Fruit fly (Drosophila melanogaster) whole organism, prepupa: Measurements from ENCODE around the gene rux.
A peak's percentile ranks its signal among the peaks of the same experiment; 100 is the strongest.

ENCODE experiments used
- Blimp-1 ChIP-seq: fragments of 200-800 bp; sonication (Bioruptor generic); optimal IDR thresholded peaks from 3 replicates; lab custom pipeline; 2017; ENCODE audit warnings: missing biosample characterization, missing genetic modification characterization, mild to moderate bottlenecking, moderate library complexity, missing genetic modification reagents
- CG10631 ChIP-seq: fragments of 200-800 bp; sonication (Bioruptor generic); optimal IDR thresholded peaks from 2 replicates; lab custom pipeline; 2016; ENCODE audit warnings: missing biosample characterization, missing genetic modification characterization
- CG10669 ChIP-seq: fragments of 200-800 bp; sonication (Bioruptor generic); optimal IDR thresholded peaks from 3 replicates; lab custom pipeline; 2018; ENCODE audit warnings: missing biosample characterization, mild to moderate bottlenecking, missing genetic modification characterization, moderate library complexity
- CG11902 ChIP-seq: fragments of 200-800 bp; sonication (Bioruptor generic); optimal IDR thresholded peaks from 3 replicates; lab custom pipeline; 2016; ENCODE audit warnings: missing biosample characterization, missing genetic modification characterization
- CG15336 ChIP-seq: fragments of 200-800 bp; sonication (Bioruptor generic); IDR thresholded peaks from 2 replicates; pipeline ENCODE4 v1.3.6; 2022; ENCODE audit warnings: missing biosample characterization, missing genetic modification characterization
- CG1621 ChIP-seq: fragments of 200-800 bp; sonication (Bioruptor generic); optimal IDR thresholded peaks from 3 replicates; lab custom pipeline; 2018; ENCODE audit warnings: missing biosample characterization, mild to moderate bottlenecking, missing genetic modification characterization
- CG16779 ChIP-seq: fragments of 200-800 bp; sonication (Bioruptor generic); optimal IDR thresholded peaks from 3 replicates; lab custom pipeline; 2017; ENCODE audit warnings: missing biosample characterization, mild to moderate bottlenecking, missing genetic modification characterization
- CG3032 ChIP-seq: fragments of 200-800 bp; optimal IDR thresholded peaks from 2 replicates; lab custom pipeline; 2019; ENCODE audit warnings: missing biosample characterization, mild to moderate bottlenecking, missing genetic modification characterization, moderate library complexity
- CG31627 ChIP-seq: fragments of 200-800 bp; sonication (Bioruptor generic); optimal IDR thresholded peaks from 3 replicates; lab custom pipeline; 2016; ENCODE audit warnings: missing biosample characterization, missing genetic modification characterization
- CG32006 ChIP-seq: fragments of 200-800 bp; sonication (Bioruptor generic); optimal IDR thresholded peaks from 3 replicates; lab custom pipeline; 2017; ENCODE audit warnings: missing biosample characterization, mild to moderate bottlenecking, missing genetic modification characterization
- CG34406 ChIP-seq: fragments of 200-800 bp; sonication (Bioruptor generic); optimal IDR thresholded peaks from 3 replicates; lab custom pipeline; 2016; ENCODE audit warnings: missing biosample characterization, missing genetic modification characterization
- CG3919 ChIP-seq: fragments of 200-800 bp; sonication (Bioruptor generic); optimal IDR thresholded peaks from 3 replicates; lab custom pipeline; 2016; ENCODE audit warnings: missing biosample characterization, missing genetic modification characterization
- CG4318 ChIP-seq: fragments of 200-800 bp; sonication (Bioruptor generic); optimal IDR thresholded peaks from 3 replicates; lab custom pipeline; 2017; ENCODE audit warnings: missing biosample characterization, mild to moderate bottlenecking, missing genetic modification characterization
- CG6163 ChIP-seq: fragments of 200-800 bp; sonication (Bioruptor generic); IDR thresholded peaks from 3 replicates; pipeline ENCODE4 v1.3.6; 2022; ENCODE audit warnings: missing biosample characterization, missing genetic modification characterization
- CG6276 ChIP-seq: fragments of 200-800 bp; sonication (Bioruptor generic); optimal IDR thresholded peaks from 2 replicates; lab custom pipeline; 2017; ENCODE audit warnings: missing biosample characterization, mild to moderate bottlenecking, missing genetic modification characterization
- CG6792 ChIP-seq: fragments of 200-800 bp; sonication (Bioruptor generic); optimal IDR thresholded peaks from 3 replicates; lab custom pipeline; 2016; ENCODE audit warnings: missing biosample characterization, missing genetic modification characterization
- CG6808 ChIP-seq: fragments of 200-800 bp; sonication (Bioruptor generic); optimal IDR thresholded peaks from 3 replicates; lab custom pipeline; 2017; ENCODE audit warnings: missing biosample characterization, missing genetic modification characterization, mild to moderate bottlenecking, moderate library complexity, missing genetic modification reagents
- CG7368 ChIP-seq: fragments of 200-800 bp; sonication (Bioruptor generic); optimal IDR thresholded peaks from 3 replicates; lab custom pipeline; 2016; ENCODE audit warnings: missing biosample characterization, missing genetic modification characterization
- CG8119 ChIP-seq: fragments of 200-800 bp; sonication (Bioruptor generic); IDR thresholded peaks from 3 replicates; pipeline ENCODE4 v1.3.6; 2022; ENCODE audit warnings: missing biosample characterization, missing genetic modification characterization
- CG8319 ChIP-seq: fragments of 200-800 bp; sonication (Bioruptor generic); optimal IDR thresholded peaks from 3 replicates; lab custom pipeline; 2016; ENCODE audit warnings: missing biosample characterization, missing genetic modification characterization
- CG8632 ChIP-seq: fragments of 200-800 bp; sonication (Bioruptor generic); optimal IDR thresholded peaks from 3 replicates; lab custom pipeline; 2016; ENCODE audit warnings: missing biosample characterization, missing genetic modification characterization
- CG9139 ChIP-seq: fragments of 200-800 bp; sonication (Bioruptor generic); optimal IDR thresholded peaks from 3 replicates; lab custom pipeline; 2017; ENCODE audit warnings: missing biosample characterization, mild to moderate bottlenecking, missing genetic modification characterization
- Eip75B ChIP-seq: fragments of 200-800 bp; sonication (Bioruptor generic); optimal IDR thresholded peaks from 3 replicates; lab custom pipeline; 2016; ENCODE audit warnings: missing biosample characterization, missing genetic modification characterization
- Eip78C ChIP-seq: fragments of 200-800 bp; sonication (Bioruptor generic); peaks from one replicate; lab custom pipeline; 2016; ENCODE audit warnings: missing biosample characterization, missing genetic modification characterization
- Ets96B ChIP-seq: fragments of 200-800 bp; optimal IDR thresholded peaks from 2 replicates; lab custom pipeline; 2019; ENCODE audit warnings: missing biosample characterization, mild to moderate bottlenecking, missing genetic modification characterization, moderate library complexity
- Gug ChIP-seq: fragments of 200-800 bp; sonication (Bioruptor generic); IDR thresholded peaks from 2 replicates; pipeline ENCODE4 v1.3.6; 2022; ENCODE audit warnings: missing biosample characterization, missing genetic modification characterization
- Hr38 ChIP-seq: sonication (Bioruptor generic); optimal IDR thresholded peaks from 2 replicates; lab custom pipeline; 2016; ENCODE audit warnings: missing biosample characterization, missing genetic modification characterization
- Hr39 ChIP-seq: fragments of 200-800 bp; sonication (Bioruptor generic); optimal IDR thresholded peaks from 2 replicates; lab custom pipeline; 2016; ENCODE audit warnings: missing biosample characterization, missing genetic modification characterization
- Lpt ChIP-seq: fragments of 200-800 bp; sonication (Bioruptor generic); optimal IDR thresholded peaks from 3 replicates; lab custom pipeline; 2016; ENCODE audit warnings: missing biosample characterization, missing genetic modification characterization
- Met ChIP-seq: fragments of 200-800 bp; sonication (Bioruptor generic); optimal IDR thresholded peaks from 3 replicates; lab custom pipeline; 2016; ENCODE audit warnings: missing biosample characterization, missing genetic modification characterization
- OdsH ChIP-seq: fragments of 200-800 bp; sonication (Bioruptor generic); optimal IDR thresholded peaks from 3 replicates; lab custom pipeline; 2016; ENCODE audit warnings: missing biosample characterization, missing genetic modification characterization
- Smox ChIP-seq: fragments of 200-800 bp; sonication (Bioruptor generic); optimal IDR thresholded peaks from 3 replicates; lab custom pipeline; 2016; ENCODE audit warnings: missing biosample characterization, missing genetic modification characterization
- Sox14 ChIP-seq: fragments of 200-800 bp; sonication (Bioruptor generic); optimal IDR thresholded peaks from 3 replicates; lab custom pipeline; 2016; ENCODE audit warnings: missing biosample characterization, missing genetic modification characterization
- achi ChIP-seq: fragments of 200-800 bp; sonication (Bioruptor generic); optimal IDR thresholded peaks from 3 replicates; lab custom pipeline; 2016; ENCODE audit warnings: missing biosample characterization, missing genetic modification characterization
- acj6 ChIP-seq: fragments of 200-800 bp; sonication (Bioruptor generic); optimal IDR thresholded peaks from 3 replicates; lab custom pipeline; 2016; ENCODE audit warnings: missing biosample characterization, missing genetic modification characterization
- cyc ChIP-seq: fragments of 200-800 bp; sonication (Bioruptor generic); optimal IDR thresholded peaks from 3 replicates; lab custom pipeline; 2016; ENCODE audit warnings: missing biosample characterization, missing genetic modification characterization
- dac ChIP-seq: fragments of 200-800 bp; sonication (Bioruptor generic); optimal IDR thresholded peaks from 2 replicates; lab custom pipeline; 2017; ENCODE audit warnings: missing biosample characterization, mild to moderate bottlenecking, missing genetic modification characterization
- dsx ChIP-seq: fragments of 200-800 bp; optimal IDR thresholded peaks from 3 replicates; lab custom pipeline; 2019; ENCODE audit warnings: missing biosample characterization, mild to moderate bottlenecking, missing genetic modification characterization, moderate library complexity; ENCODE audit not compliant: poor library complexity, severe bottlenecking
- eg ChIP-seq: fragments of 200-800 bp; sonication (Bioruptor generic); IDR thresholded peaks from 3 replicates; pipeline ENCODE4 v1.3.6; 2022; ENCODE audit warnings: missing biosample characterization, missing genetic modification characterization
- esn ChIP-seq: fragments of 200-800 bp; sonication (Bioruptor generic); optimal IDR thresholded peaks from 2 replicates; lab custom pipeline; 2016; ENCODE audit warnings: missing biosample characterization, mild to moderate bottlenecking, missing genetic modification characterization, moderate library complexity
- fd59A ChIP-seq: fragments of 200-800 bp; sonication (Bioruptor generic); optimal IDR thresholded peaks from 2 replicates; lab custom pipeline; 2017; ENCODE audit warnings: missing biosample characterization, mild to moderate bottlenecking, missing genetic modification characterization, missing genetic modification reagents
- fd85E ChIP-seq: fragments of 200-800 bp; sonication (Bioruptor generic); optimal IDR thresholded peaks from 3 replicates; lab custom pipeline; 2016; ENCODE audit warnings: missing biosample characterization, missing genetic modification characterization
- lz ChIP-seq: fragments of 200-800 bp; sonication (Bioruptor generic); optimal IDR thresholded peaks from 3 replicates; lab custom pipeline; 2016; ENCODE audit warnings: missing biosample characterization, missing genetic modification characterization
- pdm3 ChIP-seq: fragments of 200-800 bp; sonication (Bioruptor generic); optimal IDR thresholded peaks from 3 replicates; lab custom pipeline; 2016; ENCODE audit warnings: missing biosample characterization, missing genetic modification characterization
- salr ChIP-seq, 2 experiments: fragments of 200-800 bp; sonication (Bioruptor generic); optimal IDR thresholded peaks; 3 replicates each; lab custom pipeline; 2016 to 2018; ENCODE audit warnings: missing biosample characterization in 2 of 2, missing genetic modification characterization in 2 of 2, mild to moderate bottlenecking in 1 of 2
- spab ChIP-seq: fragments of 200-800 bp; sonication (Bioruptor generic); optimal IDR thresholded peaks from 2 replicates; lab custom pipeline; 2017; ENCODE audit warnings: missing biosample characterization, mild to moderate bottlenecking, missing genetic modification characterization, missing genetic modification reagents
- ss ChIP-seq, 2 experiments: fragments of 200-800 bp; sonication (Bioruptor generic); optimal IDR thresholded peaks; 2 replicates in 1 of 2; 3 replicates in 1 of 2; lab custom pipeline; 2017 to 2018; ENCODE audit warnings: mild to moderate bottlenecking in 2 of 2, missing biosample characterization in 2 of 2, missing genetic modification characterization in 2 of 2, moderate library complexity in 1 of 2
- svp ChIP-seq: fragments of 200-800 bp; sonication (Bioruptor generic); peaks from one replicate; lab custom pipeline; 2016; ENCODE audit warnings: missing biosample characterization, missing genetic modification characterization
- vri ChIP-seq: fragments of 200-800 bp; sonication (Bioruptor generic); optimal IDR thresholded peaks from 3 replicates; lab custom pipeline; 2016; ENCODE audit warnings: missing biosample characterization, mild to moderate bottlenecking, missing genetic modification characterization

The rux gene

DNA sequence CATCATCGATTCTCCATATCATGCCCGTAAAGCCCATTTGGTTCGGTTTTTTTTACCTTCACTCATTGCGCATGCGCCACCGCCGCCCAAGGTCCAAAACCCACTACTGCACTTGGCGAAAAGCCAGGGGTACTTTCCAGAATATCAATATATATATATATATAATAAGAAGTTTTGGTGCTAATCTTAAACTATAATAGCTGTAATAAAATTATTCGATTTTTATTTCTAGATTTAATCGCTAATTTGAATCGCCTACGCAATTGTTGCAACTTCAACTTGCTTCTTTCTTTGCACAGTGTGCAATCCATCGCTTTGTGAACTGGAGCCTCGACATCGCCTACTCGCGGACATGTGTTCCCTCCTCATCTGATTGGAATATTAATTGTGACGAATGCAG is 33.8 kb downstream of the rux start:
- peak; percentile 52 for TF ChIP-seq svp
- peak; percentile 66 for TF ChIP-seq Ets96B (tag; lab: Kevin White, UChicago)
- TF ChIP-seq CG15336 (GFP tag; lab: Robert Waterston, UW), result peak; percentile 41; the same call in 1 of the 2 replicates
- TF ChIP-seq dac (GFP tag; lab: Kevin White, UChicago), result no peak
- peak; percentile 57 for TF ChIP-seq CG10631 (GFP tag; lab: Kevin White, UChicago)
- TF ChIP-seq Eip78C (GFP tag; lab: Kevin White, UChicago), result peak; percentile 63
- TF ChIP-seq CG3919 (GFP tag; lab: Kevin White, UChicago), result peak; percentile 31
- TF ChIP-seq acj6 (GFP tag; lab: Kevin White, UChicago), result peak; percentile 35
- TF ChIP-seq OdsH (GFP tag; lab: Kevin White, UChicago), result peak; percentile 39
- TF ChIP-seq CG4318 (GFP tag; lab: Kevin White, UChicago), result no peak
- TF ChIP-seq CG8632, result peak; percentile 36
- TF ChIP-seq CG34406 (GFP tag; lab: Kevin White, UChicago), result peak; percentile 37
- peak in 1 of 2 experiments; percentile 51 for TF ChIP-seq ss (GFP tag; optimal IDR thresholded peaks at IDR 0.05; lab: Kevin White, UChicago)
- TF ChIP-seq CG9139 (GFP tag; lab: Kevin White, UChicago), result peak; percentile 58
- no peak for TF ChIP-seq CG6276
- peak; percentile 65 for TF ChIP-seq CG3032
- TF ChIP-seq cyc (GFP tag; lab: Kevin White, UChicago), result no peak
- TF ChIP-seq fd59A (GFP tag; lab: Kevin White, UChicago), result peak; percentile 4
- TF ChIP-seq esn, result peak; percentile 8
- TF ChIP-seq pdm3 (GFP tag; lab: Kevin White, UChicago), result peak; percentile 5
- peak; percentile 44 for TF ChIP-seq CG32006 (GFP tag; lab: Kevin White, UChicago)
- TF ChIP-seq CG16779, result no peak
- peak; percentile 66; the same call in 2 of the 3 replicates for TF ChIP-seq CG6163 (GFP tag; lab: Robert Waterston, UW)
- TF ChIP-seq Gug (GFP tag; lab: Robert Waterston, UW), result no peak
- no peak for TF ChIP-seq lz
- peak; percentile 2 for TF ChIP-seq CG6792 (GFP tag; lab: Kevin White, UChicago)
- TF ChIP-seq achi (GFP tag; lab: Kevin White, UChicago), result peak; percentile 35
- peak; percentile 54 for TF ChIP-seq dsx (GFP tag; lab: Kevin White, UChicago)
- no peak for TF ChIP-seq Eip75B (GFP tag; lab: Kevin White, UChicago)
- peak; percentile 44 for TF ChIP-seq spab (GFP tag; lab: Kevin White, UChicago)
- TF ChIP-seq CG6808 (GFP tag; lab: Kevin White, UChicago), result peak; percentile 56
- TF ChIP-seq Met (GFP tag; lab: Kevin White, UChicago), result no peak
- peak; percentile 61 for TF ChIP-seq CG10669 (GFP tag; lab: Kevin White, UChicago)
- no peak for TF ChIP-seq CG1621 (tag; lab: Kevin White, UChicago)
- no peak for TF ChIP-seq Smox (GFP tag; lab: Kevin White, UChicago)
- TF ChIP-seq, all 60 proteins: peak for 24

dm6 chrX:6000747-6001426 is 36.7 kb downstream of the rux start, which contains the start of gene CG4766:
Gene CG4766 (minus strand): TSS chrX:6000797.
- TF ChIP-seq CG6792 (GFP tag; lab: Kevin White, UChicago) (peak; percentile 87), Blimp-1 (GFP tag; lab: Kevin White, UChicago) (peak; percentile 55), fd85E (peak; percentile 36), CG31627 (GFP tag; lab: Kevin White, UChicago) (peak; percentile 83), CG8319 (GFP tag; lab: Kevin White, UChicago) (peak; percentile 72), CG8119 (GFP tag; lab: Robert Waterston, UW) (peak; percentile 92), ss (GFP tag; optimal IDR thresholded peaks at IDR 0.05; lab: Kevin White, UChicago) (peak; percentile 56 to 81), eg (GFP tag; lab: Robert Waterston, UW) (peak; percentile 78), salr (GFP tag; optimal IDR thresholded peaks at IDR 0.05; lab: Kevin White, UChicago) (peak; percentile 42 to 83), vri (GFP tag; lab: Kevin White, UChicago) (peak; percentile 76), Eip78C (GFP tag; lab: Kevin White, UChicago) (peak; percentile 97), Hr39 (GFP tag; lab: Kevin White, UChicago) (peak; percentile 86), CG7368 (GFP tag; lab: Kevin White, UChicago) (peak; percentile 74), acj6 (GFP tag; lab: Kevin White, UChicago) (peak; percentile 86), Smox (GFP tag; lab: Kevin White, UChicago) (peak; percentile 84), Lpt (peak; percentile 77), Sox14 (GFP tag; lab: Kevin White, UChicago) (peak; percentile 83), CG10631 (GFP tag; lab: Kevin White, UChicago) (peak; percentile 86), OdsH (GFP tag; lab: Kevin White, UChicago) (peak; percentile 86), fd59A (GFP tag; lab: Kevin White, UChicago) (peak; percentile 82), Hr38 (GFP tag; lab: Kevin White, UChicago) (no peak), CG11902 (GFP tag; lab: Kevin White, UChicago) (peak; percentile 72)
